Fruit fly (Drosophila melanogaster) whole organism, pupa: ENCODE measurements around the gene CG11882.

Experiments
- CG13204 ChIP-seq: fragments of 200-800 bp; sonication (Bioruptor generic); optimal IDR thresholded peaks from 2 replicates; lab custom pipeline; 2018; ENCODE audit warnings: missing biosample characterization, mild to moderate bottlenecking, missing genetic modification characterization, moderate library complexity
- CG17806 ChIP-seq: fragments of 200-800 bp; sonication (Bioruptor generic); optimal IDR thresholded peaks from 2 replicates; lab custom pipeline; 2018; ENCODE audit warnings: missing biosample characterization, mild to moderate bottlenecking, missing genetic modification characterization, moderate library complexity
- CG9948 ChIP-seq: fragments of 200-800 bp; sonication (Bioruptor generic); optimal IDR thresholded peaks from 2 replicates; lab custom pipeline; 2018; ENCODE audit warnings: missing biosample characterization, mild to moderate bottlenecking, missing genetic modification characterization, moderate library complexity
- Pif1B ChIP-seq: fragments of 200-800 bp; sonication (Bioruptor generic); optimal IDR thresholded peaks from 3 replicates; lab custom pipeline; 2016; ENCODE audit warnings: missing biosample characterization, missing genetic modification characterization
- fd96Ca ChIP-seq: fragments of 200-800 bp; sonication (Bioruptor generic); IDR thresholded peaks from 3 replicates; pipeline ENCODE4 v1.3.6; 2022; ENCODE audit warnings: missing biosample characterization, missing genetic modification characterization

DNA sequence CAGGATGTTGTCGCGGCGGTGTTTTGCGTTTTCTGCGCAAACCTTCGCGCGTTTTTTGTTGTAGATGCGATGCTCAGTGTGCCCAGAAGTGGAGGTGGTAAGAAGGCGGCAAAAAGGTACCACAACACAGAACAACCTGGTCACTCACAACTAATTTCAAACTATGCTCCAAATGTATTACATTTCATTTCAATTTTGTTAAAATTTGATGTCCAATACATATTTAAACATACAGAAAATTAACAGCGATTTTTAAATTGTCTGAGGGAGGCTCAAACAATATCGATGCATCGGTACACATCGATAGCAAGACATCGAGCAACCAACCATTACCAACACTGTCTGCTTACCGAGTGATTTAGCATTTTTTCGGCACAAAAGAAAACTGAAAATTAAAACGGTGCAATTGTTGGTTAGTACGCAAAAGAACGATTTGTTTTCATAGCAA lies 5.2 kb upstream of the CG11882 start, which contains the start of the genes Slbp and Rpn2:
- TF ChIP-seq CG13204 (GFP tag; lab: Kevin White, UChicago) (no peak), CG9948 (tag; lab: Kevin White, UChicago) (no peak), CG17806 (no peak), fd96Ca (GFP tag; lab: Robert Waterston, UW) (no peak), Pif1B (GFP tag; lab: Kevin White, UChicago) (no peak)
